Worm (Caenorhabditis elegans) whole organism, mixed stage, embryonic: ENCODE data around the gene tbb-4.

ENCODE experiments used
- blmp-1 ChIP-seq: fragments of 150-350 bp; optimal IDR thresholded peaks from 2 replicates; lab custom pipeline; 2014; ENCODE audit warnings: missing biosample characterization, missing genetic modification characterization
- elt-1 ChIP-seq: sonication (generic microtip); optimal IDR thresholded peaks from 2 replicates; lab custom pipeline; 2017; ENCODE audit warnings: missing genetic modification characterization, mild to moderate bottlenecking, missing compliant biosample characterization, antibody characterized with exemption, moderate library complexity, borderline replicate concordance; ENCODE audit not compliant: insufficient read depth
- elt-3 ChIP-seq: fragments of 150-350 bp; optimal IDR thresholded peaks from 2 replicates; lab custom pipeline; 2014; ENCODE audit warnings: missing biosample characterization, missing genetic modification characterization
- hlh-1 ChIP-seq: fragments of 150-350 bp; optimal IDR thresholded peaks from 2 replicates; lab custom pipeline; 2014; ENCODE audit warnings: missing biosample characterization, missing genetic modification reagents, missing genetic modification characterization
- mab-5 ChIP-seq: fragments of 150-350 bp; optimal IDR thresholded peaks from 2 replicates; lab custom pipeline; 2014; ENCODE audit warnings: missing biosample characterization, missing genetic modification characterization
- mls-2 ChIP-seq: sonication (generic microtip); optimal IDR thresholded peaks from 2 replicates; lab custom pipeline; 2016; ENCODE audit warnings: mild to moderate bottlenecking, missing genetic modification characterization, moderate library complexity, missing compliant biosample characterization
- nhr-28 ChIP-seq: fragments of 150-350 bp; optimal IDR thresholded peaks from 2 replicates; lab custom pipeline; 2014; ENCODE audit warnings: missing biosample characterization, missing genetic modification characterization
- nhr-76 ChIP-seq: sonication (generic microtip); optimal IDR thresholded peaks from 2 replicates; lab custom pipeline; 2017; ENCODE audit warnings: missing biosample characterization, missing genetic modification characterization
- pha-4 ChIP-seq: fragments of 150-350 bp; optimal IDR thresholded peaks from 2 replicates; lab custom pipeline; 2018; ENCODE audit warnings: missing biosample characterization, missing genetic modification reagents, missing genetic modification characterization
- snpc-4 ChIP-seq: fragments of 150-350 bp; optimal IDR thresholded peaks from 2 replicates; lab custom pipeline; 2014; ENCODE audit warnings: missing biosample characterization, missing genetic modification characterization
- unc-39 ChIP-seq: fragments of 150-350 bp; optimal IDR thresholded peaks from 2 replicates; lab custom pipeline; 2014; ENCODE audit warnings: missing biosample characterization, missing genetic modification characterization
- ztf-11 ChIP-seq: fragments of 150-350 bp; optimal IDR thresholded peaks from 2 replicates; lab custom pipeline; 2014; ENCODE audit warnings: missing biosample characterization, missing genetic modification characterization

DNA sequence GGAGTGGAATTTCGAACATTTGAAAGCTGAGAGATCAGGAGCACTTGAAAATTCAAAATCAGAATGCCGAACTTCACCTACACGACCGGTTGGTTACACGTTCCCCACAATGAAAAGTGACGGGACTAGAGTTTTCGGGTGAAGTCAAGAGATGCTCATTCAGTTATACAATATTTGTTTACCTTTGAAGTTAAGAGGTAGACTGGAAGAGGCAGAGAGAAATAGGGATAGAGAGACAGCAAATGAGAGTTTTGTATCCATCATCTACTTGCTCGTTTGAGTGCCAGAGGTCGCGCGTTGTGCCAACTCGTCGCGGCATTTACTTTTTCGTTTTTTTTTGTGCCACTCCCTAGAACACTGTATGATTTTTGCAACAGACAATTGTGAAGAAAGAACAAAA lies 25.9 kb downstream of the tbb-4 start:
- TF ChIP-seq ztf-11 (tag; lab: Kevin White, UChicago), result no peak
- TF ChIP-seq snpc-4, result no peak
- no peak for TF ChIP-seq mab-5 (tag; lab: Kevin White, UChicago)
- TF ChIP-seq hlh-1 (tag; lab: Kevin White, UChicago), result no peak
- no peak for TF ChIP-seq mls-2 (tag; lab: Kevin White, UChicago)
- TF ChIP-seq pha-4 (tag; lab: Kevin White, UChicago), result no peak
- TF ChIP-seq unc-39 (tag; lab: Kevin White, UChicago), result no peak
- no peak for TF ChIP-seq nhr-76 (tag; lab: Kevin White, UChicago)
- TF ChIP-seq elt-1 (tag; lab: Kevin White, UChicago), result no peak
- no peak for TF ChIP-seq blmp-1
- TF ChIP-seq elt-3 (tag; lab: Kevin White, UChicago), result no peak
- no peak for TF ChIP-seq nhr-28 (tag; lab: Kevin White, UChicago)
